Worm (Caenorhabditis elegans) whole organism, young adult: ENCODE data around the gene F47G3.1.

Experiments used
- B0336.3 ChIP-seq: fragments of 200-800 bp; sonication (Bioruptor generic); IDR thresholded peaks from 2 replicates; pipeline ENCODE4 v1.3.6; 2022; ENCODE audit warnings: missing genetic modification characterization, missing compliant biosample characterization
- C06A6.2 ChIP-seq: fragments of 200-800 bp; sonication (Bioruptor generic); conservative IDR thresholded peaks from 2 replicates; pipeline ENCODE4 v1.3.6; 2022; ENCODE audit warnings: missing genetic modification characterization, missing compliant biosample characterization
- C17E4.6 ChIP-seq: fragments of 200-800 bp; sonication (Bioruptor generic); IDR thresholded peaks from 2 replicates; pipeline ENCODE4 v1.3.6; 2022; ENCODE audit warnings: missing genetic modification reagents, missing genetic modification characterization, missing compliant biosample characterization
- F10E7.11 ChIP-seq: sonication (generic microtip); optimal IDR thresholded peaks from 2 replicates; lab custom pipeline; 2017; ENCODE audit warnings: mild to moderate bottlenecking, missing genetic modification characterization, moderate library complexity, missing compliant biosample characterization
- F23B12.7 ChIP-seq: sonication (generic microtip); optimal IDR thresholded peaks from 2 replicates; lab custom pipeline; 2017; ENCODE audit warnings: missing genetic modification characterization, mild to moderate bottlenecking, missing compliant biosample characterization, antibody characterized with exemption, moderate library complexity; ENCODE audit not compliant: insufficient read depth
- F57A8.1 ChIP-seq: fragments of 200-800 bp; sonication (Bioruptor generic); optimal IDR thresholded peaks from 2 replicates; lab custom pipeline; 2018; ENCODE audit warnings: mild to moderate bottlenecking, missing genetic modification characterization, moderate library complexity, missing compliant biosample characterization
- F57C9.4 ChIP-seq: sonication (generic microtip); optimal IDR thresholded peaks from 2 replicates; lab custom pipeline; 2017; ENCODE audit warnings: mild to moderate bottlenecking, missing genetic modification characterization, missing compliant biosample characterization
- K11D2.4 ChIP-seq: fragments of 200-800 bp; sonication (Bioruptor generic); IDR thresholded peaks from 2 replicates; pipeline ENCODE4 v1.3.6; 2022; ENCODE audit warnings: missing genetic modification reagents, missing genetic modification characterization, missing compliant biosample characterization
- Y56A3A.18 ChIP-seq: fragments of 200-800 bp; sonication (Bioruptor generic); IDR thresholded peaks from 2 replicates; pipeline ENCODE4 v1.3.6; 2022; ENCODE audit warnings: missing genetic modification reagents, missing genetic modification characterization, missing compliant biosample characterization
- Y67H2A.10 ChIP-seq: fragments of 200-800 bp; sonication (Bioruptor generic); conservative IDR thresholded peaks from 2 replicates; pipeline ENCODE4 v1.3.6; 2022; ENCODE audit warnings: missing genetic modification reagents, missing genetic modification characterization, missing compliant biosample characterization
- ZK185.1 ChIP-seq: sonication (generic microtip); optimal IDR thresholded peaks from 2 replicates; lab custom pipeline; 2016; ENCODE audit warnings: mild to moderate bottlenecking, missing genetic modification characterization, missing compliant biosample characterization; ENCODE audit not compliant: poor library complexity, severe bottlenecking
- aptf-3 ChIP-seq: fragments of 200-800 bp; sonication (Bioruptor generic); IDR thresholded peaks from 2 replicates; pipeline ENCODE4 v1.3.6; 2022; ENCODE audit warnings: missing genetic modification characterization, missing compliant biosample characterization
- atf-7 ChIP-seq: sonication (generic microtip); optimal IDR thresholded peaks from 2 replicates; lab custom pipeline; 2017; ENCODE audit warnings: mild to moderate bottlenecking, missing genetic modification characterization, missing compliant biosample characterization
- athp-1 ChIP-seq: sonication (generic microtip); optimal IDR thresholded peaks from 2 replicates; lab custom pipeline; 2017; ENCODE audit warnings: mild to moderate bottlenecking, missing genetic modification characterization, missing compliant biosample characterization
- attf-5 ChIP-seq: fragments of 200-800 bp; sonication (Bioruptor generic); optimal IDR thresholded peaks from 2 replicates; lab custom pipeline; 2018; ENCODE audit warnings: mild to moderate bottlenecking, missing genetic modification characterization, missing compliant biosample characterization
- bed-1 ChIP-seq: fragments of 200-800 bp; sonication (Bioruptor generic); IDR thresholded peaks from 2 replicates; pipeline ENCODE4 v1.3.6; 2022; ENCODE audit warnings: missing genetic modification reagents, missing genetic modification characterization, missing compliant biosample characterization
- bed-2 ChIP-seq: fragments of 200-800 bp; sonication (Bioruptor generic); IDR thresholded peaks from 2 replicates; pipeline ENCODE4 v1.3.6; 2022; ENCODE audit warnings: missing genetic modification reagents, missing genetic modification characterization, missing compliant biosample characterization
- cebp-2 ChIP-seq: fragments of 200-800 bp; sonication (Bioruptor generic); IDR thresholded peaks from 2 replicates; pipeline ENCODE4 v1.3.6; 2022; ENCODE audit warnings: missing genetic modification characterization, missing compliant biosample characterization
- ceh-100 ChIP-seq: fragments of 200-800 bp; sonication (Bioruptor generic); IDR thresholded peaks from 2 replicates; pipeline ENCODE4 v1.3.6; 2022; ENCODE audit warnings: missing genetic modification reagents, missing genetic modification characterization, missing compliant biosample characterization
- ceh-58 ChIP-seq: fragments of 200-800 bp; sonication (Bioruptor generic); IDR thresholded peaks from 2 replicates; pipeline ENCODE4 v1.3.6; 2022; ENCODE audit warnings: missing genetic modification characterization, missing compliant biosample characterization
- ceh-79 ChIP-seq: sonication (generic microtip); optimal IDR thresholded peaks from 2 replicates; lab custom pipeline; 2017; ENCODE audit warnings: mild to moderate bottlenecking, missing genetic modification characterization, missing compliant biosample characterization
- chd-7 ChIP-seq: sonication (generic microtip); optimal IDR thresholded peaks from 2 replicates; lab custom pipeline; 2016; ENCODE audit warnings: mild to moderate bottlenecking, missing genetic modification characterization, moderate library complexity, missing compliant biosample characterization
- die-1 ChIP-seq: sonication (generic microtip); optimal IDR thresholded peaks from 2 replicates; lab custom pipeline; 2016; ENCODE audit warnings: missing genotype, mild to moderate bottlenecking, missing genetic modification characterization, missing compliant biosample characterization
- dox-1 ChIP-seq: fragments of 200-800 bp; sonication (Bioruptor generic); IDR thresholded peaks from 2 replicates; pipeline ENCODE4 v1.3.6; 2022; ENCODE audit warnings: missing genetic modification reagents, missing genetic modification characterization, missing compliant biosample characterization
- egl-18 ChIP-seq: fragments of 200-800 bp; sonication (Bioruptor generic); IDR thresholded peaks from 2 replicates; pipeline ENCODE4 v1.3.6; 2022; ENCODE audit warnings: missing genetic modification reagents, missing genetic modification characterization, missing compliant biosample characterization
- egl-44 ChIP-seq: fragments of 200-800 bp; sonication (Bioruptor generic); IDR thresholded peaks from 2 replicates; pipeline ENCODE4 v1.3.6; 2022; ENCODE audit warnings: missing genetic modification reagents, missing genetic modification characterization, missing compliant biosample characterization
- ekl-4 ChIP-seq: fragments of 200-800 bp; sonication (Bioruptor generic); IDR thresholded peaks from 2 replicates; pipeline ENCODE4 v1.3.6; 2022; ENCODE audit warnings: missing genetic modification reagents, missing genetic modification characterization, missing compliant biosample characterization
- gei-17 ChIP-seq: fragments of 200-800 bp; sonication (Bioruptor generic); optimal IDR thresholded peaks from 2 replicates; lab custom pipeline; 2018; ENCODE audit warnings: mild to moderate bottlenecking, missing genetic modification characterization, missing compliant biosample characterization
- hmg-20 ChIP-seq: fragments of 200-800 bp; sonication (Bioruptor generic); IDR thresholded peaks from 2 replicates; pipeline ENCODE4 v1.3.6; 2022; ENCODE audit warnings: missing genetic modification reagents, missing genetic modification characterization, missing compliant biosample characterization
- hsf-1 ChIP-seq: fragments of 200-800 bp; sonication (Bioruptor generic); IDR thresholded peaks from 2 replicates; pipeline ENCODE4 v1.3.6; 2022; ENCODE audit warnings: missing genetic modification reagents, missing genetic modification characterization, missing compliant biosample characterization
- lag-1 ChIP-seq: fragments of 200-800 bp; sonication (Bioruptor generic); IDR thresholded peaks from 2 replicates; pipeline ENCODE4 v1.3.6; 2022; ENCODE audit warnings: missing genetic modification reagents, missing genetic modification characterization, missing compliant biosample characterization
- let-526 ChIP-seq: fragments of 200-800 bp; sonication (Bioruptor generic); IDR thresholded peaks from 2 replicates; pipeline ENCODE4 v1.3.6; 2022; ENCODE audit warnings: missing genetic modification reagents, missing genetic modification characterization, missing compliant biosample characterization
- let-607 ChIP-seq, 2 experiments: fragments of 200-800 bp in 1 of 2; sonication (Bioruptor generic) in 1 of 2; sonication (generic microtip) in 1 of 2; optimal IDR thresholded peaks; 2 replicates each; lab custom pipeline; 2016 to 2018; ENCODE audit warnings: mild to moderate bottlenecking in 2 of 2, missing compliant biosample characterization in 2 of 2, missing genetic modification characterization in 2 of 2, moderate library complexity in 2 of 2, missing genotype in 1 of 2
- lin-40 ChIP-seq: sonication (generic microtip); optimal IDR thresholded peaks from 2 replicates; lab custom pipeline; 2016; ENCODE audit warnings: missing genetic modification characterization, mild to moderate bottlenecking, missing compliant biosample characterization, missing genotype, missing genetic modification reagents
- lin-54 ChIP-seq: fragments of 200-800 bp; sonication (Bioruptor generic); optimal IDR thresholded peaks from 2 replicates; lab custom pipeline; 2018; ENCODE audit warnings: mild to moderate bottlenecking, missing genetic modification characterization, missing compliant biosample characterization
- lsl-1 ChIP-seq: fragments of 200-800 bp; sonication (Bioruptor generic); optimal IDR thresholded peaks from 2 replicates; lab custom pipeline; 2018; ENCODE audit warnings: mild to moderate bottlenecking, missing genetic modification characterization, moderate library complexity, missing compliant biosample characterization
- madf-10 ChIP-seq: sonication (generic microtip); optimal IDR thresholded peaks from 2 replicates; lab custom pipeline; 2016; ENCODE audit warnings: mild to moderate bottlenecking, missing genetic modification characterization, missing compliant biosample characterization
- mes-4 ChIP-seq: sonication (generic microtip); optimal IDR thresholded peaks from 2 replicates; lab custom pipeline; 2016; ENCODE audit warnings: missing genotype, missing genetic modification characterization, missing compliant biosample characterization
- nfya-1 ChIP-seq: sonication (generic microtip); optimal IDR thresholded peaks from 2 replicates; lab custom pipeline; 2017; ENCODE audit warnings: antibody characterized with exemption, missing compliant biosample characterization, missing genetic modification characterization, borderline replicate concordance; ENCODE audit not compliant: insufficient read depth
- pha-4 ChIP-seq: fragments of 150-350 bp; sonication (generic microtip); optimal IDR thresholded peaks from 2 replicates; lab custom pipeline; 2014; ENCODE audit warnings: missing biosample characterization, missing genetic modification reagents, missing genetic modification characterization
- snpc-1.3 ChIP-seq: sonication (generic microtip); optimal IDR thresholded peaks from 2 replicates; lab custom pipeline; 2017; ENCODE audit warnings: missing genetic modification characterization, mild to moderate bottlenecking, missing compliant biosample characterization, antibody characterized with exemption, moderate library complexity, missing genotype, missing genetic modification reagents; ENCODE audit not compliant: insufficient read depth
- snpc-3.4 ChIP-seq: sonication (generic microtip); optimal IDR thresholded peaks from 2 replicates; lab custom pipeline; 2017; ENCODE audit warnings: missing genetic modification characterization, mild to moderate bottlenecking, missing compliant biosample characterization, antibody characterized with exemption, moderate library complexity, missing genotype, missing genetic modification reagents
- sptf-2 ChIP-seq: fragments of 200-800 bp; sonication (Bioruptor generic); optimal IDR thresholded peaks from 2 replicates; lab custom pipeline; 2018; ENCODE audit warnings: mild to moderate bottlenecking, missing genetic modification characterization, missing compliant biosample characterization
- tbx-9 ChIP-seq: sonication (generic microtip); optimal IDR thresholded peaks from 2 replicates; lab custom pipeline; 2016; ENCODE audit warnings: borderline replicate concordance, missing genetic modification characterization, inconsistent platforms, missing compliant biosample characterization
- tlf-1 ChIP-seq: fragments of 200-800 bp; sonication (Bioruptor generic); optimal IDR thresholded peaks from 2 replicates; lab custom pipeline; 2018; ENCODE audit warnings: mild to moderate bottlenecking, missing genetic modification characterization, missing compliant biosample characterization
- unc-62 ChIP-seq: fragments of 150-350 bp; optimal IDR thresholded peaks from 2 replicates; lab custom pipeline; 2014; ENCODE audit warnings: missing biosample characterization, missing genetic modification reagents, missing genetic modification characterization
- ztf-26 ChIP-seq: sonication (generic microtip); optimal IDR thresholded peaks from 2 replicates; lab custom pipeline; 2017; ENCODE audit warnings: missing genetic modification characterization, missing compliant biosample characterization

Gene F47G3.1

ce11 chrX:2430317-2430716 is 44.8 kb downstream of the F47G3.1 start:
- TF ChIP-seq pha-4 (no peak), hmg-20 (GFP tag; lab: Robert Waterston, UW) (no peak), ceh-79 (tag; lab: Kevin White, UChicago) (no peak), lag-1 (GFP tag; lab: Robert Waterston, UW) (no peak), athp-1 (no peak), gei-17 (GFP tag; lab: Kevin White, UChicago) (no peak), snpc-1.3 (tag; lab: Kevin White, UChicago) (no peak), attf-5 (GFP tag; lab: Kevin White, UChicago) (no peak), lsl-1 (GFP tag; lab: Kevin White, UChicago) (no peak)
- TF ChIP-seq, all 124 proteins: peak for 0

- TF ChIP-seq madf-10 (tag; lab: Kevin White, UChicago), result peak; percentile 10
- no peak for TF ChIP-seq aptf-3
- TF ChIP-seq C17E4.6, result no peak
- TF ChIP-seq F10E7.11 (tag; lab: Kevin White, UChicago), result no peak
- TF ChIP-seq bed-1 (GFP tag; lab: Robert Waterston, UW), result no peak
- TF ChIP-seq atf-7 (tag; lab: Kevin White, UChicago), result no peak
- no peak for TF ChIP-seq ceh-100 (GFP tag; lab: Robert Waterston, UW)
- no peak for TF ChIP-seq egl-18 (GFP tag; lab: Robert Waterston, UW)
- TF ChIP-seq ZK185.1 (tag; lab: Kevin White, UChicago), result peak; percentile 6
- no peak for TF ChIP-seq snpc-3.4 (tag; lab: Kevin White, UChicago)
- TF ChIP-seq lag-1 (GFP tag; lab: Robert Waterston, UW), result no peak
- no peak for TF ChIP-seq snpc-1.3 (tag; lab: Kevin White, UChicago)
- TF ChIP-seq K11D2.4 (GFP tag; lab: Robert Waterston, UW), result no peak
- TF ChIP-seq B0336.3 (GFP tag; lab: Robert Waterston, UW), result no peak
- no peak for TF ChIP-seq ceh-79 (tag; lab: Kevin White, UChicago)
- no peak for TF ChIP-seq F57C9.4 (tag; lab: Kevin White, UChicago)
- TF ChIP-seq ztf-26, result peak; percentile 20
- no peak for TF ChIP-seq hsf-1
- TF ChIP-seq Y67H2A.10 (GFP tag; lab: Robert Waterston, UW), result no peak
- no peak for TF ChIP-seq F57A8.1 (GFP tag; lab: Kevin White, UChicago)
- peak; percentile 3 for TF ChIP-seq chd-7 (tag; lab: Kevin White, UChicago)
- TF ChIP-seq cebp-2, result no peak
- TF ChIP-seq Y56A3A.18 (GFP tag; lab: Robert Waterston, UW), result peak; percentile 52; the same call in 1 of the 2 replicates
- no peak for TF ChIP-seq C06A6.2 (GFP tag; lab: Robert Waterston, UW)
- no peak for TF ChIP-seq bed-2 (GFP tag; lab: Robert Waterston, UW)
- TF ChIP-seq die-1 (tag; lab: Kevin White, UChicago), result no peak
- TF ChIP-seq mes-4 (tag; lab: Kevin White, UChicago), result no peak
- no peak for TF ChIP-seq sptf-2 (GFP tag; lab: Kevin White, UChicago)
- TF ChIP-seq unc-62 (GFP tag; lab: Kevin White, UChicago), result no peak
- TF ChIP-seq lin-40 (tag; lab: Kevin White, UChicago), result peak; percentile 44
- no peak for TF ChIP-seq lin-54 (GFP tag; lab: Kevin White, UChicago)
- no peak for TF ChIP-seq ceh-58
- TF ChIP-seq ekl-4, result 0 out of 2 replicates have a peak, but pooled peaks have one; percentile 26
- no peak for TF ChIP-seq egl-44
- no peak for TF ChIP-seq tlf-1 (GFP tag; lab: Kevin White, UChicago)
- no peak for TF ChIP-seq nfya-1 (tag; lab: Kevin White, UChicago)
- no peak for TF ChIP-seq let-526 (GFP tag; lab: Robert Waterston, UW)
- TF ChIP-seq dox-1 (GFP tag; lab: Robert Waterston, UW), result peak; percentile 55; the same call in 1 of the 2 replicates
- peak; percentile 3 for TF ChIP-seq F23B12.7 (tag; lab: Kevin White, UChicago)
- TF ChIP-seq tbx-9 (tag; lab: Kevin White, UChicago), result no peak
- TF ChIP-seq let-607 (tag; optimal IDR thresholded peaks at IDR 0.05; lab: Kevin White, UChicago), result no peak
These were observed 46.9 kb downstream of the F47G3.1 start for ce11 chrX:2432459-2432858.
